Fruit fly (Drosophila melanogaster): ENCODE results near the gene REPTOR.

REPTOR gene

dm6 chr3R:24580067-24580962 lies 2.3 kb downstream of the REPTOR start (continued):
- TF ChIP-seq vfl (GFP tag; optimal IDR thresholded peaks at IDR 0.05), result no peak
- no peak for TF ChIP-seq CG18764 (GFP tag; optimal IDR thresholded peaks at IDR 0.05)
- peak; percentile 28 for TF ChIP-seq bcd (GFP tag; optimal IDR thresholded peaks at IDR 0.05)
- TF ChIP-seq danr (GFP tag; IDR thresholded peaks at IDR 0.05), result no peak
- TF ChIP-seq gcm (GFP tag; optimal IDR thresholded peaks at IDR 0.05), result peak; percentile 2
- TF ChIP-seq tx (GFP tag; optimal IDR thresholded peaks at IDR 0.05), result no peak
- no peak for TF ChIP-seq CG7963 (GFP tag; IDR thresholded peaks at IDR 0.05; ENCODE audit: partially characterized antibody)
- no peak for TF ChIP-seq Antp (GFP tag; optimal IDR thresholded peaks at IDR 0.05)
- TF ChIP-seq CG12219 (GFP tag; optimal IDR thresholded peaks at IDR 0.05), result no peak
- no peak for TF ChIP-seq CG10147 (GFP tag; optimal IDR thresholded peaks at IDR 0.05)
- no peak for TF ChIP-seq ind (GFP tag; optimal IDR thresholded peaks at IDR 0.05)
- peak; percentile 65 for TF ChIP-seq CG10979 (tag; optimal IDR thresholded peaks at IDR 0.05)
- no peak for TF ChIP-seq Fer2 (tag; optimal IDR thresholded peaks at IDR 0.05)
- TF ChIP-seq D19B (GFP tag; optimal IDR thresholded peaks at IDR 0.05), result no peak
- peak; percentile 61 for TF ChIP-seq CG2678 (tag; optimal IDR thresholded peaks at IDR 0.05)
- no peak for TF ChIP-seq bigmax (GFP tag; optimal IDR thresholded peaks at IDR 0.05)
- peak; percentile 5 for TF ChIP-seq Vsx1 (GFP tag; optimal IDR thresholded peaks at IDR 0.05)
- peak; percentile 67 for TF ChIP-seq Sox100B (GFP tag; optimal IDR thresholded peaks at IDR 0.05)
- peak; percentile 38 for TF ChIP-seq Asciz (GFP tag; optimal IDR thresholded peaks at IDR 0.05)
- TF ChIP-seq YL-1 (GFP tag; optimal IDR thresholded peaks at IDR 0.05), result no peak
- no peak for TF ChIP-seq CG4730 (GFP tag; IDR thresholded peaks at IDR 0.05)
- TF ChIP-seq cwo (GFP tag; optimal IDR thresholded peaks at IDR 0.05), result no peak
- no peak for TF ChIP-seq luna (GFP tag; optimal IDR thresholded peaks at IDR 0.05)
- TF ChIP-seq Nf-YA (GFP tag; IDR thresholded peaks at IDR 0.05), result no peak
- TF ChIP-seq CG2712 (tag; optimal IDR thresholded peaks at IDR 0.05), result peak; percentile 61
- TF ChIP-seq HHEX (GFP tag; optimal IDR thresholded peaks at IDR 0.05), result no peak
- no peak for TF ChIP-seq Jarid2 (GFP tag; optimal IDR thresholded peaks at IDR 0.05)
- TF ChIP-seq CG18599 (GFP tag; optimal IDR thresholded peaks at IDR 0.05), result peak; percentile 11
- TF ChIP-seq CG6689 (GFP tag; IDR thresholded peaks at IDR 0.05), result peak; percentile 34; the same call in 1 of the 2 replicates
- no peak for TF ChIP-seq her (GFP tag; optimal IDR thresholded peaks at IDR 0.05)
- peak; percentile 4 for TF ChIP-seq CG10209 (GFP tag; optimal IDR thresholded peaks at IDR 0.05)
- TF ChIP-seq nom (GFP tag; optimal IDR thresholded peaks at IDR 0.05), result no peak
- TF ChIP-seq CG2875 (GFP tag; optimal IDR thresholded peaks at IDR 0.05), result no peak
- TF ChIP-seq CG9727 (GFP tag; optimal IDR thresholded peaks at IDR 0.05), result peak; percentile 76
- TF ChIP-seq CG8089 (GFP tag; optimal IDR thresholded peaks at IDR 0.05), result no peak
- peak in 1 of 3 experiments; percentile 74 for TF ChIP-seq lola (GFP tag; optimal IDR thresholded peaks at IDR 0.05)
- no peak for TF ChIP-seq chm (GFP tag; IDR thresholded peaks at IDR 0.05)
- no peak for TF ChIP-seq gro (GFP tag; optimal IDR thresholded peaks at IDR 0.05)
- peak; percentile 56 for TF ChIP-seq dmrt99B (tag; optimal IDR thresholded peaks at IDR 0.05)
- no peak for TF ChIP-seq CG6683 (GFP tag; optimal IDR thresholded peaks at IDR 0.05)
- peak; percentile 38 for TF ChIP-seq grau (tag; optimal IDR thresholded peaks at IDR 0.05)
- no peak for TF ChIP-seq CG12299 (tag; optimal IDR thresholded peaks at IDR 0.05)
- no peak for TF ChIP-seq CG7745 (tag; optimal IDR thresholded peaks at IDR 0.05)
- TF ChIP-seq CG11504 (tag; optimal IDR thresholded peaks at IDR 0.05), result peak; percentile 60
- no peak for TF ChIP-seq Sin3A (optimal IDR thresholded peaks at IDR 0.05)
- TF ChIP-seq CG18011 (GFP tag; optimal IDR thresholded peaks at IDR 0.05), result no peak
- TF ChIP-seq trem (tag; optimal IDR thresholded peaks at IDR 0.05), result peak; percentile 16
- no peak for TF ChIP-seq Rx (GFP tag; IDR thresholded peaks at IDR 0.05)
